Worm (Caenorhabditis elegans): ENCODE data around the gene snx-17.

ce11 chrX:13139493-13139892, 17.4 kb upstream of the snx-17 start, which contains the start of gene ttr-34:
- TF ChIP-seq B0261.1 (tag; optimal IDR thresholded peaks at IDR 0.05) (no peak), zim-3 (tag; optimal IDR thresholded peaks at IDR 0.05) (no peak), hmg-20 (GFP tag; IDR thresholded peaks at IDR 0.05) (no peak), lir-1 (GFP tag; conservative IDR thresholded peaks at IDR 0.05) (no peak), T26A5.8 (tag; optimal IDR thresholded peaks at IDR 0.05) (no peak), ama-1 (optimal IDR thresholded peaks at IDR 0.05) (no peak), ama-1 (GFP tag; optimal IDR thresholded peaks at IDR 0.05) (no peak), nhr-120 (GFP tag; IDR thresholded peaks at IDR 0.05) (no peak), ztf-18 (tag; optimal IDR thresholded peaks at IDR 0.05) (no peak), lsl-1 (GFP tag; optimal IDR thresholded peaks at IDR 0.05) (no peak), attf-6 (GFP tag; IDR thresholded peaks at IDR 0.05) (no peak), snpc-4 (GFP tag; optimal IDR thresholded peaks at IDR 0.05) (no peak), snpc-4 (tag; optimal IDR thresholded peaks at IDR 0.05) (no peak), efl-1 (GFP tag; optimal IDR thresholded peaks at IDR 0.05) (no peak), somi-1 (GFP tag; optimal IDR thresholded peaks at IDR 0.05) (no peak), madf-6 (GFP tag; IDR thresholded peaks at IDR 0.05) (no peak)

All from whole organism, young adult.